Worm (Caenorhabditis elegans) whole organism, L4 larva: Measurements from ENCODE around the gene Y45F10C.4.
A peak's percentile ranks its signal among the peaks of the same experiment; 100 is the strongest.

Experiments used
- F37D6.2 ChIP-seq: sonication (generic microtip); optimal IDR thresholded peaks from 2 replicates; lab custom pipeline; 2016; ENCODE audit warnings: mild to moderate bottlenecking, missing genetic modification characterization, missing compliant biosample characterization
- R02D3.7 ChIP-seq: fragments of 150-350 bp; sonication (generic microtip); optimal IDR thresholded peaks from 3 replicates; lab custom pipeline; 2014; ENCODE audit warnings: missing biosample characterization, missing genetic modification characterization
- T20F7.1 ChIP-seq: fragments of 200-800 bp; sonication (Bioruptor generic); optimal IDR thresholded peaks from 2 replicates; lab custom pipeline; 2018; ENCODE audit warnings: mild to moderate bottlenecking, missing genetic modification characterization, missing compliant biosample characterization
- T26A8.4 ChIP-seq: fragments of 200-800 bp; sonication (Bioruptor generic); IDR thresholded peaks from 2 replicates; pipeline ENCODE4 v1.3.6; 2022; ENCODE audit warnings: missing genetic modification characterization, missing compliant biosample characterization
- Y48G9A.11 ChIP-seq: fragments of 200-800 bp; sonication (Bioruptor generic); IDR thresholded peaks from 2 replicates; pipeline ENCODE4 v1.3.6; 2022; ENCODE audit warnings: missing genetic modification reagents, missing genetic modification characterization, missing compliant biosample characterization
- Y5F2A.4 ChIP-seq: fragments of 200-800 bp; sonication (Bioruptor generic); optimal IDR thresholded peaks from 2 replicates; lab custom pipeline; 2018; ENCODE audit warnings: mild to moderate bottlenecking, missing genetic modification characterization, missing compliant biosample characterization
- attf-4 ChIP-seq: sonication (generic microtip); optimal IDR thresholded peaks from 3 replicates; lab custom pipeline; 2017; ENCODE audit warnings: missing biosample characterization, missing genetic modification characterization
- ceh-20 ChIP-seq: fragments of 200-800 bp; sonication (Bioruptor generic); IDR thresholded peaks from 2 replicates; pipeline ENCODE4 v1.3.6; 2022; ENCODE audit warnings: missing genetic modification reagents, missing genetic modification characterization, missing compliant biosample characterization
- ceh-28 ChIP-seq: fragments of 150-350 bp; optimal IDR thresholded peaks from 2 replicates; lab custom pipeline; 2014; ENCODE audit warnings: missing biosample characterization, missing genetic modification reagents, missing genetic modification characterization
- ceh-62 ChIP-seq: sonication (generic microtip); optimal IDR thresholded peaks from 2 replicates; lab custom pipeline; 2017; ENCODE audit warnings: missing biosample characterization, missing genetic modification characterization
- cey-2 ChIP-seq: sonication (generic microtip); optimal IDR thresholded peaks from 3 replicates; lab custom pipeline; 2017; ENCODE audit warnings: missing genetic modification characterization, mild to moderate bottlenecking, missing compliant biosample characterization, antibody characterized with exemption, borderline replicate concordance; ENCODE audit not compliant: insufficient read depth
- daf-19 ChIP-seq: fragments of 200-800 bp; sonication (Bioruptor generic); conservative IDR thresholded peaks from 2 replicates; pipeline ENCODE4 v1.3.6; 2022; ENCODE audit warnings: missing genetic modification characterization, missing compliant biosample characterization
- daf-8 ChIP-seq: fragments of 200-800 bp; sonication (Bioruptor generic); IDR thresholded peaks from 2 replicates; pipeline ENCODE4 v1.3.6; 2022; ENCODE audit warnings: missing genetic modification characterization, missing compliant biosample characterization
- duxl-1 ChIP-seq: sonication (generic microtip); optimal IDR thresholded peaks from 2 replicates; lab custom pipeline; 2016; ENCODE audit warnings: mild to moderate bottlenecking, missing genetic modification characterization, moderate library complexity, missing compliant biosample characterization; ENCODE audit not compliant: poor library complexity
- hif-1 ChIP-seq, 2 experiments: sonication (generic microtip); optimal IDR thresholded peaks; 2 replicates each; lab custom pipeline; 2016 to 2017; ENCODE audit warnings: missing compliant biosample characterization in 2 of 2, missing genetic modification characterization in 2 of 2, missing genetic modification reagents in 2 of 2, missing genotype in 2 of 2, mild to moderate bottlenecking in 1 of 2
- hlh-30 ChIP-seq: sonication (generic microtip); optimal IDR thresholded peaks from 2 replicates; lab custom pipeline; 2017; ENCODE audit warnings: antibody characterized with exemption, mild to moderate bottlenecking, missing genetic modification characterization, missing compliant biosample characterization; ENCODE audit not compliant: insufficient read depth
- jun-1 ChIP-seq: fragments of 150-350 bp; optimal IDR thresholded peaks from 2 replicates; lab custom pipeline; 2014; ENCODE audit warnings: missing biosample characterization, missing genetic modification reagents, missing genetic modification characterization
- lin-38 ChIP-seq: fragments of 200-800 bp; sonication (Bioruptor generic); IDR thresholded peaks from 2 replicates; pipeline ENCODE4 v1.3.6; 2022; ENCODE audit warnings: missing genetic modification reagents, missing genetic modification characterization, missing compliant biosample characterization
- lin-39 ChIP-seq: fragments of 150-350 bp; optimal IDR thresholded peaks from 2 replicates; lab custom pipeline; 2014; ENCODE audit warnings: missing biosample characterization, missing genetic modification reagents, missing genetic modification characterization
- lir-3 ChIP-seq: sonication (generic microtip); optimal IDR thresholded peaks from 2 replicates; lab custom pipeline; 2016; ENCODE audit warnings: mild to moderate bottlenecking, missing genetic modification characterization, missing compliant biosample characterization
- mdl-1 ChIP-seq, 2 experiments: fragments of 150-350 bp in 1 of 2; sonication (generic microtip) in 1 of 2; optimal IDR thresholded peaks; 2 replicates each; lab custom pipeline; 2014 to 2017; ENCODE audit warnings: missing biosample characterization in 2 of 2, missing genetic modification characterization in 2 of 2
- mes-2 ChIP-seq: sonication (generic microtip); optimal IDR thresholded peaks from 2 replicates; lab custom pipeline; 2016; ENCODE audit warnings: missing genotype, mild to moderate bottlenecking, missing genetic modification characterization, missing compliant biosample characterization; ENCODE audit not compliant: poor library complexity, severe bottlenecking
- mxl-2 ChIP-seq: fragments of 200-800 bp; sonication (Bioruptor generic); conservative IDR thresholded peaks from 2 replicates; pipeline ENCODE4 v1.3.6; 2022; ENCODE audit warnings: missing genetic modification reagents, missing genetic modification characterization, missing compliant biosample characterization
- nhr-111 ChIP-seq: fragments of 200-800 bp; sonication (Bioruptor generic); optimal IDR thresholded peaks from 2 replicates; lab custom pipeline; 2018; ENCODE audit warnings: mild to moderate bottlenecking, missing genetic modification characterization, missing compliant biosample characterization
- nhr-28 ChIP-seq: fragments of 150-350 bp; optimal IDR thresholded peaks from 2 replicates; lab custom pipeline; 2014; ENCODE audit warnings: missing biosample characterization, missing genetic modification characterization
- pqm-1 ChIP-seq: sonication (generic microtip); optimal IDR thresholded peaks from 2 replicates; lab custom pipeline; 2017; ENCODE audit warnings: missing biosample characterization, missing genetic modification characterization
- saeg-2 ChIP-seq: fragments of 200-800 bp; sonication (Bioruptor generic); IDR thresholded peaks from 2 replicates; pipeline ENCODE4 v1.3.6; 2022; ENCODE audit warnings: missing genetic modification reagents, missing genetic modification characterization, missing compliant biosample characterization
- snpc-1.2 ChIP-seq: fragments of 200-800 bp; sonication (Bioruptor generic); IDR thresholded peaks from 2 replicates; pipeline ENCODE4 v1.3.6; 2022; ENCODE audit warnings: missing genetic modification reagents, missing genetic modification characterization, missing compliant biosample characterization
- tag-97 ChIP-seq: fragments of 200-800 bp; sonication (Bioruptor generic); IDR thresholded peaks from 2 replicates; pipeline ENCODE4 v1.3.6; 2022; ENCODE audit warnings: missing genetic modification characterization, missing compliant biosample characterization
- tra-1 ChIP-seq: fragments of 200-800 bp; sonication (Bioruptor generic); IDR thresholded peaks from 2 replicates; pipeline ENCODE4 v1.3.6; 2022; ENCODE audit warnings: missing genetic modification reagents, missing genetic modification characterization, missing compliant biosample characterization
- unc-62 ChIP-seq, 3 experiments: fragments of 150-350 bp in 1 of 3; sonication (generic microtip); optimal IDR thresholded peaks in 2 of 3; peaks in 1 of 3; 1 replicate in 1 of 3; 2 replicates in 2 of 3; lab custom pipeline; 2014 to 2017; ENCODE audit warnings: missing biosample characterization in 3 of 3, missing genetic modification characterization in 3 of 3, missing genetic modification reagents in 3 of 3, missing genotype in 1 of 3
- zip-11 ChIP-seq: fragments of 200-800 bp; sonication (Bioruptor generic); IDR thresholded peaks from 2 replicates; pipeline ENCODE4 v1.3.6; 2022; ENCODE audit warnings: missing genetic modification characterization, missing compliant biosample characterization
- zip-2 ChIP-seq: fragments of 150-350 bp; optimal IDR thresholded peaks from 2 replicates; lab custom pipeline; 2014; ENCODE audit warnings: missing biosample characterization, missing genetic modification characterization
- ztf-7 ChIP-seq: fragments of 150-350 bp; optimal IDR thresholded peaks from 2 replicates; lab custom pipeline; 2014; ENCODE audit warnings: missing biosample characterization, missing genetic modification characterization

The Y45F10C.4 gene

ce11 chrIV:13686965-13687425 is 23.0 kb upstream of the Y45F10C.4 start, which contains the start of gene nyn-1:
TSS of gene nyn-1 (minus strand) at chrIV:13687015.
- TF ChIP-seq daf-8 (GFP tag; lab: Robert Waterston, UW), result no peak
- no peak for TF ChIP-seq ceh-62
- TF ChIP-seq pqm-1, result no peak
- no peak for TF ChIP-seq attf-4 (tag; lab: Kevin White, UChicago)
- no peak for TF ChIP-seq Y5F2A.4 (GFP tag; lab: Kevin White, UChicago)
- no peak for TF ChIP-seq lin-39 (tag; lab: Kevin White, UChicago)
- no peak for TF ChIP-seq ceh-28 (tag; lab: Kevin White, UChicago)
- peak; percentile 100 for TF ChIP-seq Y48G9A.11
- TF ChIP-seq tag-97, result no peak
- TF ChIP-seq mes-2 (tag; lab: Kevin White, UChicago), result no peak
- peak; percentile 37 for TF ChIP-seq R02D3.7 (tag; lab: Kevin White, UChicago)
- no peak for TF ChIP-seq mxl-2
- peak; percentile 76 for TF ChIP-seq snpc-1.2 (GFP tag; lab: Robert Waterston, UW)
- TF ChIP-seq saeg-2 (GFP tag; lab: Robert Waterston, UW), result no peak

DNA sequence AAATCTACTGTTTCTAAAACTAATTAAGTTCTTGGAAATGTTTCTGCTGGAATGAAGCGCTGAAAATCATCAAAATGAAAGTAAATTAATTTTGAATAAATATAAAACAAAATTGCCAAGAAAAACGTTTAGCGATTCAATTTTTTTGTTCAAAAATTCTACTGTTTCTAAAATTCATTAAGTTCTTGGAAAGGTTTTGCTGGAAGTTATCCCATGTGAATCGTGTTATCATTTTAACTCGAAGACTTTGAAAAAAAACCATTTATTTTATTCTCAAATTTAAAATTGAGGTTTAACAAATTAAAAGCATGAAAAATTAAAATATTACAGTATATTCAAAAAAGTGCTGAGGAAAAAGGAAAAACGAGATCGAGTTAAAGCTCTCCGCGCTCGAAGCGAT is 20.8 kb upstream of the Y45F10C.4 start:
- TF ChIP-seq snpc-1.2 (GFP tag; lab: Robert Waterston, UW) (peak; percentile 18; the same call in 1 of the 2 replicates), ztf-7 (tag; lab: Kevin White, UChicago) (no peak), hif-1 (tag; optimal IDR thresholded peaks at IDR 0.05; lab: Kevin White, UChicago) (no peak)

ce11 chrIV:13682733-13683132 is 18.7 kb upstream of the Y45F10C.4 start:
- TF ChIP-seq hlh-30 (tag; lab: Kevin White, UChicago) (peak; percentile 62), unc-62 (GFP tag; optimal IDR thresholded peaks at IDR 0.05 in 1 of 2; lab: Kevin White, UChicago) (peak in 1 of 2 experiments; percentile 97), unc-62 (tag; optimal IDR thresholded peaks at IDR 0.05; lab: Kevin White, UChicago) (no peak), duxl-1 (no peak), mdl-1 (tag; optimal IDR thresholded peaks at IDR 0.05; lab: Kevin White, UChicago) (peak in 1 of 2 experiments; percentile 45), lin-38 (GFP tag; lab: Robert Waterston, UW) (no peak), nhr-28 (tag; lab: Kevin White, UChicago) (peak; percentile 81), tra-1 (GFP tag; lab: Robert Waterston, UW) (peak; percentile 86; the same call in 1 of the 2 replicates), cey-2 (tag; lab: Kevin White, UChicago) (peak; percentile 95), ceh-20 (GFP tag; lab: Robert Waterston, UW) (peak; percentile 94)

- TF ChIP-seq nhr-111, result no peak
- no peak for TF ChIP-seq zip-2 (tag; lab: Kevin White, UChicago)
- TF ChIP-seq jun-1 (tag; lab: Kevin White, UChicago), result no peak
- TF ChIP-seq F37D6.2, result no peak
- TF ChIP-seq T20F7.1 (GFP tag; lab: Kevin White, UChicago), result no peak
- TF ChIP-seq T26A8.4 (GFP tag; lab: Robert Waterston, UW), result no peak
- no peak for TF ChIP-seq daf-19 (GFP tag; lab: Robert Waterston, UW)
- no peak for TF ChIP-seq lir-3 (tag; lab: Kevin White, UChicago)
- no peak for TF ChIP-seq zip-11 (GFP tag; lab: Robert Waterston, UW)
These were observed 15.5 kb upstream of the Y45F10C.4 start for ce11 chrIV:13679495-13679894.
